Worm (Caenorhabditis elegans): ENCODE results near the gene srj-21.

DNA sequence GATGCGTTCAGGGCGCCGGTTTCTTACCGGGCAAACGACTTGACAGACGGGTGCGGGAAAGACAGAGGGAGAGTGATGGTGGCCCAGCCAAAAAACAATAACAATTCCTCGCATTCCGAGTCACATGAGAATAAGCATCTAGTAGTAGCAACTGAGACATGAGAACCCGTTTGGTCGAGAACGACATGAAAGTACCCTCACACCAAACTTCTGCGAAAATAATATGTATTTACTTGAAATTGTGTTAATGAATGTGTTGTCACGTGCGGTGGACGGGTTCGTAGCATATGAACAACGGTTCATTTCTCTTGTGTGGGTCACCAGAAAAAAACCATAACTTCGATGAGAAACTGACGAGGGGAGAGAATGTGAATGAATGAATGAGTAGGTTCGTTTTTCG is 24.3 kb upstream of the srj-21 start:
- TF ChIP-seq ceh-82 (tag; optimal IDR thresholded peaks at IDR 0.05), result no peak
- TF ChIP-seq nhr-6 (tag; optimal IDR thresholded peaks at IDR 0.05), result no peak
- TF ChIP-seq snpc-4 (tag; optimal IDR thresholded peaks at IDR 0.05), result no peak
- TF ChIP-seq skn-1 (tag; optimal IDR thresholded peaks at IDR 0.05), result no peak
- TF ChIP-seq aly-2 (tag; optimal IDR thresholded peaks at IDR 0.05), result no peak
- TF ChIP-seq sma-3 (GFP tag; optimal IDR thresholded peaks at IDR 0.05), result no peak
- no peak for TF ChIP-seq ztf-11 (tag; optimal IDR thresholded peaks at IDR 0.05)
- TF ChIP-seq lsy-2 (tag; optimal IDR thresholded peaks at IDR 0.05), result no peak
- no peak for TF ChIP-seq lin-13 (GFP tag; optimal IDR thresholded peaks at IDR 0.05)
- no peak for TF ChIP-seq unc-55 (GFP tag; optimal IDR thresholded peaks at IDR 0.05)
- TF ChIP-seq ZK546.5 (tag; optimal IDR thresholded peaks at IDR 0.05), result no peak
- TF ChIP-seq nhr-12 (tag; optimal IDR thresholded peaks at IDR 0.05), result no peak

All from whole organism, L2 larva.